Worm (Caenorhabditis elegans): Measurements from ENCODE around the gene Y45F10B.12.

The Y45F10B.12 gene

ce11 chrIV:13601428-13601827 lies 14.2 kb downstream of the Y45F10B.12 start:
- TF ChIP-seq snpc-1.3 (tag; optimal IDR thresholded peaks at IDR 0.05; ENCODE audit: insufficient read depth) (peak; percentile 36), Y67H2A.10 (GFP tag; conservative IDR thresholded peaks at IDR 0.05) (no peak), ztf-18 (tag; optimal IDR thresholded peaks at IDR 0.05) (no peak), T26A5.8 (tag; optimal IDR thresholded peaks at IDR 0.05) (no peak), snpc-4 (GFP tag; optimal IDR thresholded peaks at IDR 0.05) (peak; percentile 87), snpc-4 (tag; optimal IDR thresholded peaks at IDR 0.05) (peak; percentile 92 to 98 (median 95)), lin-40 (tag; optimal IDR thresholded peaks at IDR 0.05) (no peak), snpc-1.1 (tag; optimal IDR thresholded peaks at IDR 0.05; ENCODE audit: insufficient read depth) (peak; percentile 93), madf-6 (GFP tag; IDR thresholded peaks at IDR 0.05) (peak; percentile 77), ztf-3 (GFP tag; optimal IDR thresholded peaks at IDR 0.05) (no peak), lin-35 (GFP tag; optimal IDR thresholded peaks at IDR 0.05) (no peak), efl-1 (GFP tag; optimal IDR thresholded peaks at IDR 0.05) (no peak), repo-1 (tag; optimal IDR thresholded peaks at IDR 0.05) (no peak), cebp-2 (GFP tag; IDR thresholded peaks at IDR 0.05) (0 out of 2 replicates have a peak, but pooled peaks have one; percentile 51), ama-1 (optimal IDR thresholded peaks at IDR 0.05) (no peak), ama-1 (GFP tag; optimal IDR thresholded peaks at IDR 0.05) (no peak), nhr-90 (tag; optimal IDR thresholded peaks at IDR 0.05) (no peak), rec-8 (tag; optimal IDR thresholded peaks at IDR 0.05) (no peak), hmg-20 (GFP tag; IDR thresholded peaks at IDR 0.05) (no peak), F23B12.7 (tag; optimal IDR thresholded peaks at IDR 0.05; ENCODE audit: insufficient read depth) (no peak), ceh-27 (GFP tag; optimal IDR thresholded peaks at IDR 0.05) (no peak), ztf-26 (tag; optimal IDR thresholded peaks at IDR 0.05) (no peak), ekl-4 (GFP tag; IDR thresholded peaks at IDR 0.05) (peak; percentile 21; the same call in 1 of the 2 replicates), Y95B8A.8 (GFP tag; IDR thresholded peaks at IDR 0.05) (no peak), aptf-2 (GFP tag; conservative IDR thresholded peaks at IDR 0.05) (no peak), T07F8.4 (tag; optimal IDR thresholded peaks at IDR 0.05) (no peak), nhr-80 (tag; optimal IDR thresholded peaks at IDR 0.05) (no peak), F57C9.4 (tag; optimal IDR thresholded peaks at IDR 0.05) (no peak), F37B4.10 (GFP tag; IDR thresholded peaks at IDR 0.05) (no peak), tbp1 (GFP tag; optimal IDR thresholded peaks at IDR 0.05) (peak; percentile 75), xnd-1 (tag; optimal IDR thresholded peaks at IDR 0.05) (no peak), ceh-40 (GFP tag; IDR thresholded peaks at IDR 0.05) (no peak), Y53G8AR.9 (GFP tag; conservative IDR thresholded peaks at IDR 0.05) (no peak), tbx-9 (tag; optimal IDR thresholded peaks at IDR 0.05; ENCODE audit: borderline replicate concordance) (no peak), lsy-27 (tag; optimal IDR thresholded peaks at IDR 0.05; ENCODE audit: borderline replicate concordance, insufficient read depth) (no peak), B0035.1 (tag; optimal IDR thresholded peaks at IDR 0.05) (no peak), F39B2.1 (GFP tag; IDR thresholded peaks at IDR 0.05) (no peak), K11D2.4 (GFP tag; IDR thresholded peaks at IDR 0.05) (no peak), ccch-3 (GFP tag; optimal IDR thresholded peaks at IDR 0.05) (no peak), atf-7 (tag; optimal IDR thresholded peaks at IDR 0.05) (no peak), bed-2 (GFP tag; IDR thresholded peaks at IDR 0.05) (no peak), Y79H2A.3 (GFP tag; conservative IDR thresholded peaks at IDR 0.05) (no peak), ceh-58 (GFP tag; IDR thresholded peaks at IDR 0.05) (no peak), F33H1.4 (GFP tag; IDR thresholded peaks at IDR 0.05) (peak; percentile 33; the same call in 1 of the 2 replicates), lag-1 (GFP tag; IDR thresholded peaks at IDR 0.05) (no peak), F55B11.4 (tag; optimal IDR thresholded peaks at IDR 0.05; ENCODE audit: borderline replicate concordance, insufficient read depth) (no peak), ZK185.1 (tag; optimal IDR thresholded peaks at IDR 0.05; ENCODE audit: poor library complexity, severe bottlenecking) (no peak), dpff-1 (tag; optimal IDR thresholded peaks at IDR 0.05) (no peak), nfya-1 (tag; optimal IDR thresholded peaks at IDR 0.05; ENCODE audit: borderline replicate concordance, insufficient read depth) (no peak)

All from whole organism, young adult.